Fruit fly (Drosophila melanogaster): Measurements from ENCODE around the gene CG7768.

The CG7768 gene

dm6 chr3L:14200966-14201365 is 17.0 kb upstream of the CG7768 start (continued):
- peak; percentile 77 for TF ChIP-seq abd-A (tag; optimal IDR thresholded peaks at IDR 0.05)
- peak; percentile 37; the same call in 1 of the 2 replicates for TF ChIP-seq bbx (GFP tag; IDR thresholded peaks at IDR 0.05; ENCODE audit: partially characterized antibody)
- TF ChIP-seq schlank (tag; optimal IDR thresholded peaks at IDR 0.05), result no peak
- peak; percentile 54 for TF ChIP-seq Med (GFP tag)
- TF ChIP-seq lilli (GFP tag; optimal IDR thresholded peaks at IDR 0.05), result no peak
- TF ChIP-seq Atf6 (GFP tag; IDR thresholded peaks at IDR 0.05), result 0 out of 2 replicates have a peak, but pooled peaks have one; percentile 27
- no peak for TF ChIP-seq Hr39 (optimal IDR thresholded peaks at IDR 0.05)
- TF ChIP-seq emc (GFP tag; optimal IDR thresholded peaks at IDR 0.05), result no peak
- peak; percentile 15 for TF ChIP-seq CG17568 (GFP tag; optimal IDR thresholded peaks at IDR 0.05)
- TF ChIP-seq CG16815 (GFP tag; optimal IDR thresholded peaks at IDR 0.05), result no peak
- peak; percentile 27 for TF ChIP-seq Kr (GFP tag; optimal IDR thresholded peaks at IDR 0.05)
- peak; percentile 7 for TF ChIP-seq CG12219 (GFP tag; optimal IDR thresholded peaks at IDR 0.05)
- TF ChIP-seq nom (GFP tag; optimal IDR thresholded peaks at IDR 0.05), result peak; percentile 4
- no peak for TF ChIP-seq CG6254 (GFP tag; optimal IDR thresholded peaks at IDR 0.05)
- TF ChIP-seq amos (GFP tag; IDR thresholded peaks at IDR 0.05; ENCODE audit: partially characterized antibody), result peak; percentile 39; the same call in 1 of the 2 replicates
- TF ChIP-seq CG10366 (GFP tag; IDR thresholded peaks at IDR 0.05), result no peak
- TF ChIP-seq CG12769 (tag; optimal IDR thresholded peaks at IDR 0.05), result peak; percentile 44
- TF ChIP-seq CG15479 (GFP tag; optimal IDR thresholded peaks at IDR 0.05), result peak; percentile 12
- TF ChIP-seq seq (GFP tag; IDR thresholded peaks at IDR 0.05), result peak; percentile 46; the same call in 1 of the 2 replicates
- peak in 1 of 2 experiments; percentile 73 for TF ChIP-seq Hr78 (GFP tag; optimal IDR thresholded peaks at IDR 0.05)
- peak; percentile 80 for TF ChIP-seq chm (GFP tag; IDR thresholded peaks at IDR 0.05)
- TF ChIP-seq gsb (GFP tag; IDR thresholded peaks at IDR 0.05), result no peak
- TF ChIP-seq CG12071 (GFP tag; optimal IDR thresholded peaks at IDR 0.05), result no peak
- no peak for TF ChIP-seq CG32772 (GFP tag; IDR thresholded peaks at IDR 0.05)
- no peak for TF ChIP-seq Neu2 (GFP tag; optimal IDR thresholded peaks at IDR 0.05; ENCODE audit: borderline replicate concordance)
- TF ChIP-seq Eip74EF (GFP tag; optimal IDR thresholded peaks at IDR 0.05), result peak in 1 of 2 experiments; percentile 54
- TF ChIP-seq ara (GFP tag; IDR thresholded peaks at IDR 0.05), result peak; percentile 27; the same call in 1 of the 2 replicates
- TF ChIP-seq sd (tag; optimal IDR thresholded peaks at IDR 0.05), result peak; percentile 93
- peak; percentile 80 for TF ChIP-seq cg (GFP tag; optimal IDR thresholded peaks at IDR 0.05)
- peak; percentile 19 for TF ChIP-seq CG13624 (GFP tag; optimal IDR thresholded peaks at IDR 0.05)
- peak; percentile 92 for TF ChIP-seq sqz (GFP tag; optimal IDR thresholded peaks at IDR 0.05)
- no peak for TF ChIP-seq CG11695 (GFP tag; IDR thresholded peaks at IDR 0.05)
- TF ChIP-seq lab (GFP tag; optimal IDR thresholded peaks at IDR 0.05), result peak; percentile 14
- no peak for TF ChIP-seq CG7928 (GFP tag; optimal IDR thresholded peaks at IDR 0.05)
- TF ChIP-seq stc (GFP tag; IDR thresholded peaks at IDR 0.05), result no peak; the same call in 1 of the 2 replicates
- TF ChIP-seq CG9817 (tag; optimal IDR thresholded peaks at IDR 0.05), result no peak
- TF ChIP-seq Bgb (GFP tag; IDR thresholded peaks at IDR 0.05; ENCODE audit: partially characterized antibody), result peak; percentile 73; the same call in 1 of the 2 replicates
- TF ChIP-seq cad (GFP tag; optimal IDR thresholded peaks at IDR 0.05), result no peak
- peak; percentile 59 for TF ChIP-seq CG13894 (tag; optimal IDR thresholded peaks at IDR 0.05)
- peak; percentile 13 for TF ChIP-seq stwl (tag; optimal IDR thresholded peaks at IDR 0.05)

- TF ChIP-seq psq (GFP tag; optimal IDR thresholded peaks at IDR 0.05), result no peak
- TF ChIP-seq CG18599 (GFP tag; optimal IDR thresholded peaks at IDR 0.05), result no peak
- peak; percentile 39 for TF ChIP-seq nom (GFP tag; optimal IDR thresholded peaks at IDR 0.05)
- TF ChIP-seq gcm (GFP tag; optimal IDR thresholded peaks at IDR 0.05), result peak; percentile 23
- peak; percentile 45 for TF ChIP-seq sd (tag; optimal IDR thresholded peaks at IDR 0.05)
Measured at dm6 chr3L:14202318-14202717, 15.7 kb upstream of the CG7768 start.

All from whole organism, embryonic.